Worm (Caenorhabditis elegans) whole organism, early embryonic: ENCODE measurements around the gene gst-9.
A peak's percentile ranks its signal among the peaks of the same experiment; 100 is the strongest.

ENCODE experiments used
- B0310.2 ChIP-seq: sonication (generic microtip); optimal IDR thresholded peaks from 2 replicates; lab custom pipeline; 2016; ENCODE audit warnings: mild to moderate bottlenecking, missing genetic modification characterization, missing compliant biosample characterization
- F13C5.2 ChIP-seq: sonication (generic microtip); optimal IDR thresholded peaks from 2 replicates; lab custom pipeline; 2017; ENCODE audit warnings: mild to moderate bottlenecking, missing genetic modification characterization, inconsistent platforms, missing compliant biosample characterization
- aly-1 ChIP-seq: sonication (generic microtip); optimal IDR thresholded peaks from 2 replicates; lab custom pipeline; 2016; ENCODE audit warnings: missing genetic modification characterization, missing compliant biosample characterization
- ama-1 ChIP-seq: fragments of 150-350 bp; optimal IDR thresholded peaks from 2 replicates; lab custom pipeline; 2014
- ceh-13 ChIP-seq: fragments of 200-800 bp; sonication (Bioruptor generic); optimal IDR thresholded peaks from 2 replicates; lab custom pipeline; 2018; ENCODE audit warnings: mild to moderate bottlenecking, missing genetic modification characterization, missing compliant biosample characterization
- ceh-36 ChIP-seq: sonication (generic microtip); optimal IDR thresholded peaks from 2 replicates; lab custom pipeline; 2016; ENCODE audit warnings: missing genetic modification characterization, inconsistent platforms, missing compliant biosample characterization
- ets-7 ChIP-seq: sonication (generic microtip); optimal IDR thresholded peaks from 2 replicates; lab custom pipeline; 2016; ENCODE audit warnings: missing genotype, missing genetic modification characterization, missing compliant biosample characterization
- flt-1 ChIP-seq: fragments of 200-800 bp; sonication (Bioruptor generic); IDR thresholded peaks from 2 replicates; pipeline ENCODE4 v1.3.6; 2022; ENCODE audit warnings: missing genetic modification characterization, missing compliant biosample characterization
- hmbx-1 ChIP-seq: sonication (generic microtip); optimal IDR thresholded peaks from 2 replicates; lab custom pipeline; 2016; ENCODE audit warnings: mild to moderate bottlenecking, missing genetic modification characterization, missing compliant biosample characterization
- hmg-4 ChIP-seq: fragments of 200-800 bp; sonication (Bioruptor generic); optimal IDR thresholded peaks from 2 replicates; lab custom pipeline; 2018; ENCODE audit warnings: mild to moderate bottlenecking, missing genetic modification characterization, missing compliant biosample characterization
- hnd-1 ChIP-seq: sonication (generic microtip); optimal IDR thresholded peaks from 2 replicates; lab custom pipeline; 2016; ENCODE audit warnings: missing genetic modification characterization, missing compliant biosample characterization
- pes-1 ChIP-seq: fragments of 200-800 bp; sonication (Bioruptor generic); IDR thresholded peaks from 2 replicates; pipeline ENCODE4 v1.3.6; 2022; ENCODE audit warnings: missing genetic modification reagents, missing genetic modification characterization, missing compliant biosample characterization
- scrt-1 ChIP-seq: fragments of 200-800 bp; sonication (Bioruptor generic); IDR thresholded peaks from 2 replicates; pipeline ENCODE4 v1.3.6; 2022; ENCODE audit warnings: missing genetic modification characterization, missing compliant biosample characterization
- sea-1 ChIP-seq: fragments of 200-800 bp; sonication (Bioruptor generic); conservative IDR thresholded peaks from 2 replicates; pipeline ENCODE4 v1.3.6; 2022; ENCODE audit warnings: missing genetic modification characterization, missing compliant biosample characterization
- tbx-11 ChIP-seq: fragments of 200-800 bp; sonication (Bioruptor generic); IDR thresholded peaks from 2 replicates; pipeline ENCODE4 v1.3.6; 2022; ENCODE audit warnings: missing genetic modification characterization, missing compliant biosample characterization
- tbx-37 ChIP-seq: fragments of 200-800 bp; sonication (Bioruptor generic); conservative IDR thresholded peaks from 2 replicates; pipeline ENCODE4 v1.3.6; 2022; ENCODE audit warnings: missing genetic modification reagents, missing genetic modification characterization, missing compliant biosample characterization
- tra-4 ChIP-seq: sonication (generic microtip); optimal IDR thresholded peaks from 2 replicates; lab custom pipeline; 2017; ENCODE audit warnings: missing genetic modification characterization, missing compliant biosample characterization

Gene gst-9

ce11 chrII:4934954-4935353, 43.6 kb downstream of the gst-9 start, which contains the start of gene gst-30:
Gene gst-30, minus strand, starts transcription at chrII:4935054.
- TF ChIP-seq tbx-37 (GFP tag; lab: Robert Waterston, UW) = no peak

ce11 chrII:4935518-4935917, 44.1 kb downstream of the gst-9 start, which contains the start of gene ZK546.5:
Gene ZK546.5, plus strand, starts transcription at chrII:4935818.
- TF ChIP-seq aly-1 (tag; lab: Kevin White, UChicago) (no peak), flt-1 (GFP tag; lab: Robert Waterston, UW) (no peak), tbx-11 (GFP tag; lab: Robert Waterston, UW) (no peak), B0310.2 (tag; lab: Kevin White, UChicago) (no peak), scrt-1 (no peak), hmg-4 (GFP tag; lab: Kevin White, UChicago) (no peak), ama-1 (no peak), tbx-37 (GFP tag; lab: Robert Waterston, UW) (no peak), F13C5.2 (no peak), ceh-13 (no peak), sea-1 (GFP tag; lab: Robert Waterston, UW) (no peak), ets-7 (no peak), tra-4 (tag; lab: Kevin White, UChicago) (no peak), pes-1 (GFP tag; lab: Robert Waterston, UW) (no peak), hnd-1 (tag; lab: Kevin White, UChicago) (no peak), hmbx-1 (tag; lab: Kevin White, UChicago) (no peak), ceh-36 (tag; lab: Kevin White, UChicago) (no peak)

- no peak for TF ChIP-seq ets-7
- TF ChIP-seq hmbx-1 (tag; lab: Kevin White, UChicago) = no peak
- TF ChIP-seq tra-4 (tag; lab: Kevin White, UChicago) = no peak
- no peak for TF ChIP-seq pes-1 (GFP tag; lab: Robert Waterston, UW)
- no peak for TF ChIP-seq ceh-13
- no peak for TF ChIP-seq aly-1 (tag; lab: Kevin White, UChicago)
- TF ChIP-seq F13C5.2 = no peak
- TF ChIP-seq ama-1 = no peak
- no peak for TF ChIP-seq tbx-37 (GFP tag; lab: Robert Waterston, UW)
- no peak for TF ChIP-seq flt-1 (GFP tag; lab: Robert Waterston, UW)
- no peak for TF ChIP-seq hnd-1 (tag; lab: Kevin White, UChicago)
- no peak for TF ChIP-seq sea-1 (GFP tag; lab: Robert Waterston, UW)
- TF ChIP-seq scrt-1 = no peak
- TF ChIP-seq ceh-36 (tag; lab: Kevin White, UChicago) = no peak
- no peak for TF ChIP-seq tbx-11 (GFP tag; lab: Robert Waterston, UW)
- no peak for TF ChIP-seq B0310.2 (tag; lab: Kevin White, UChicago)
- no peak for TF ChIP-seq hmg-4 (GFP tag; lab: Kevin White, UChicago)
Measured at ce11 chrII:4937743-4938142, 46.4 kb downstream of the gst-9 start, which contains the start of gene ZK546.4. Gene ZK546.4, plus strand, starts transcription at chrII:4938043.

ce11 chrII:4941050-4941449, 49.7 kb downstream of the gst-9 start, which contains the start of gene cblc-1:
Gene cblc-1, minus strand, starts transcription at chrII:4941150.
- TF ChIP-seq pes-1 (GFP tag; lab: Robert Waterston, UW) (no peak), ceh-36 (tag; lab: Kevin White, UChicago) (no peak), aly-1 (tag; lab: Kevin White, UChicago) (no peak), hnd-1 (tag; lab: Kevin White, UChicago) (no peak), hmg-4 (GFP tag; lab: Kevin White, UChicago) (no peak), B0310.2 (tag; lab: Kevin White, UChicago) (no peak), F13C5.2 (no peak), ama-1 (no peak), tbx-11 (GFP tag; lab: Robert Waterston, UW) (no peak)

- TF ChIP-seq aly-1 (tag; lab: Kevin White, UChicago) (no peak), tbx-37 (GFP tag; lab: Robert Waterston, UW) (no peak)
Measured at ce11 chrII:4941541-4942206, 50.3 kb downstream of the gst-9 start, which contains the start of gene ZK546.19. Gene ZK546.19, plus strand, starts transcription at chrII:4941726.

- TF ChIP-seq ceh-36 (tag; lab: Kevin White, UChicago) (peak; percentile 89), tbx-11 (GFP tag; lab: Robert Waterston, UW) (peak; percentile 74; the same call in 1 of the 2 replicates), hmbx-1 (tag; lab: Kevin White, UChicago) (peak; percentile 58), ceh-13 (peak; percentile 79), sea-1 (GFP tag; lab: Robert Waterston, UW) (peak; percentile 79), ama-1 (peak; percentile 22), B0310.2 (tag; lab: Kevin White, UChicago) (peak; percentile 83), hnd-1 (tag; lab: Kevin White, UChicago) (peak; percentile 47), ets-7 (peak; percentile 29), scrt-1 (peak; percentile 85), F13C5.2 (peak; percentile 68), aly-1 (tag; lab: Kevin White, UChicago) (peak; percentile 87), hmg-4 (GFP tag; lab: Kevin White, UChicago) (peak; percentile 95), tra-4 (tag; lab: Kevin White, UChicago) (no peak), tbx-37 (GFP tag; lab: Robert Waterston, UW) (peak; percentile 71), pes-1 (GFP tag; lab: Robert Waterston, UW) (peak; percentile 90), flt-1 (GFP tag; lab: Robert Waterston, UW) (peak; percentile 79)
Measured at ce11 chrII:4942397-4942796, 51.0 kb downstream of the gst-9 start.

ce11 chrII:4942829-4943228, 51.4 kb downstream of the gst-9 start:
- no peak for TF ChIP-seq tra-4 (tag; lab: Kevin White, UChicago)
- no peak for TF ChIP-seq scrt-1
- no peak for TF ChIP-seq aly-1 (tag; lab: Kevin White, UChicago)
- TF ChIP-seq ceh-13 = no peak
- TF ChIP-seq tbx-11 (GFP tag; lab: Robert Waterston, UW) = no peak
- TF ChIP-seq hmg-4 (GFP tag; lab: Kevin White, UChicago) = no peak
- TF ChIP-seq flt-1 (GFP tag; lab: Robert Waterston, UW) = no peak
- no peak for TF ChIP-seq B0310.2 (tag; lab: Kevin White, UChicago)
